Worm (Caenorhabditis elegans): ENCODE data around the gene H12D21.5.

H12D21.5 gene

DNA sequence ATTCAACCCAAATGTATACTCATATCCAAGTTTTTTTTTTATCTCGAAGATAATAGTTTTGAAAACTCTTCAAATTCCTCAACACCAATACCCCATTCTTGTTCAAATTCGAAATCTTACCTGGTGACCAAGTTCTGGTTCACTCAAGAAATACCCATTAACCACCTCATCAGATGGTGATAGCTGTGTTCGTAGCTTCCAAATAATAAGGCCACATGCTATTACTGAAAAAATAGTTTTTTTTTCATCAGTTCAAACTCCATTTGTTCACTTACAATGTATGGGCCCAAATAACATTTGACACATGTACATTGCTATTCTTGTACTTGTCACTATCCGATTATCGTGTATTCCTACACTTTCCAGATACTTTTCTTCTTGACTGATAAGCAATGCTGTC lies 13.6 kb downstream of the H12D21.5 start (continued):
- TF ChIP-seq athp-1 (tag; optimal IDR thresholded peaks at IDR 0.05) (no peak), ekl-4 (GFP tag; IDR thresholded peaks at IDR 0.05) (no peak)

DNA sequence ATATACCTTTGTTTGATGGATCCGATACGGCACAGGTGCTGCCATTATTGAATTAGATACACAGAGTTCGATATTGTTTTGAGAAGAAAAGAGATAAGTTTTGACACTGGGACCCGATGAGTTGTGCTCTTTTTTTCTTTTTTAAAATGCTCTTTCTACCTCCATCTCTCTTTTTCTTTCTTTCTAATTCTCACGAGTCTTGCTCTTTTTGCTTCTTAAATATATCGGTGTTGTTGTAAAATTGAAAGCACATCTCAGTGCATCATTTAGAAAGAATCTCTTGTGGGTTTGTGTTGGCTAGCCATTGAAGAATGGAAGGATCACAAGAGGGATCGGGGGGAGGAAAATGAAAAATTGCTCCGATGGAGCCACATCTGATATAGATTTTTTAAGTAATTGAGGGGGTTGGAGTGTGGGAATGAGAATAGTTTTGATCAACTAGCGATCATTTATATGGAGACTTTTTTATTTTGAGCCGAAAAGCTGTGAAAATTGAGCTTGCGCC lies 15.6 kb downstream of the H12D21.5 start, which contains the start of gene H12D21.9:
Gene H12D21.9 (minus strand): TSS at position 148 of the 505 bp plus-strand sequence.
- TF ChIP-seq madf-6 (GFP tag; IDR thresholded peaks at IDR 0.05) (no peak), chd-7 (tag; optimal IDR thresholded peaks at IDR 0.05) (no peak), T26A5.8 (tag; optimal IDR thresholded peaks at IDR 0.05) (no peak), sea-2 (GFP tag; IDR thresholded peaks at IDR 0.05) (no peak), B0261.1 (tag; optimal IDR thresholded peaks at IDR 0.05) (no peak), ztf-6 (GFP tag; IDR thresholded peaks at IDR 0.05) (no peak), snpc-3.4 (tag; optimal IDR thresholded peaks at IDR 0.05) (no peak), ceh-40 (GFP tag; IDR thresholded peaks at IDR 0.05) (no peak)

DNA sequence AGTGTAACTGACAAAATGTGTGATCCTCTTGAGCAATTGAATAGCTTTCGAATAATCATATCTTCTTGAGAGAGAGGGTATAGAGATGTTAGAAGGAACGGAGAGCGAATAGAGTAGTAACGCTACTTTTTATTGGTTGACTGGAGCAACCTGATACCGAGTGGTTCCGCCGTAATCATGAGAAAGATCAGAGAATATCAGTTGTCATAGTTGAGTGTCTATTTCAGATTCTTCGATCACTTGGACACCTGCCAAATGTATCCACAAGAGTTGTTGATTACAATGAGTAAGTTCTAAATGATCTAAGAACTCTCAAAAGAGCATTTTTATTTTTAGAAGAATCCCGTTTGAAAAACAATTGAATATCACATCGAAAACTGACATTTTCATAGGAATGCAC lies 17.0 kb downstream of the H12D21.5 start:
- TF ChIP-seq mxl-1 (tag; optimal IDR thresholded peaks at IDR 0.05) = no peak
- no peak for TF ChIP-seq atf-7 (tag; optimal IDR thresholded peaks at IDR 0.05)
- no peak for TF ChIP-seq F33H1.4 (GFP tag; IDR thresholded peaks at IDR 0.05)
- no peak for TF ChIP-seq sdz-38 (tag; optimal IDR thresholded peaks at IDR 0.05)
- TF ChIP-seq ztf-18 (tag; optimal IDR thresholded peaks at IDR 0.05) = no peak
- no peak for TF ChIP-seq B0336.3 (GFP tag; IDR thresholded peaks at IDR 0.05)

DNA sequence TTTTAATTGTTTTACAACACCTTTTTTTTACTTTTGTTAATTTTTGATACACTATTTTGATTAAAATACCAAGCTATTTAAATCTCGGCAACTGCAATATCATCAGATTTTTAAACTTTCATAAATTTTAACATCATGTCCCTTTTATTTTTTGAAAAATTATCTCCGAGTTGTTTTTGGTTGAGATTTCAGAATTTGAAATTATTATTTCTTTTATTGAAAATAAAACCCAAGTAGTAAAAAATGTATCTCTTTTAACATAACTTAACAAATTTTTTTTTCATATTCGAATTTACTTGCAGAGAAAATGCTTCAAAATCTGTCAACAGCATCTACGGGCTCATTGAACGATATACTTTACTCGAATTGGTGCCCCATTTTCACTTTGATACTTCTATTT lies 21.8 kb downstream of the H12D21.5 start, which contains the start of gene H12D21.11:
Gene H12D21.11 (plus strand): TSS at position 301 of the 400 bp plus-strand sequence.
- TF ChIP-seq ztf-3 (GFP tag; optimal IDR thresholded peaks at IDR 0.05) (no peak), F10E7.11 (tag; optimal IDR thresholded peaks at IDR 0.05) (no peak), lir-1 (GFP tag; conservative IDR thresholded peaks at IDR 0.05) (no peak), rpc-1 (optimal IDR thresholded peaks at IDR 0.05) (no peak), rpc-1 (tag; optimal IDR thresholded peaks at IDR 0.05) (no peak), akir-1 (GFP tag; optimal IDR thresholded peaks at IDR 0.05) (no peak), nhr-80 (tag; optimal IDR thresholded peaks at IDR 0.05) (no peak), pbrm-1 (GFP tag; IDR thresholded peaks at IDR 0.05) (no peak), somi-1 (GFP tag; optimal IDR thresholded peaks at IDR 0.05) (no peak), ceh-100 (GFP tag; IDR thresholded peaks at IDR 0.05) (no peak), athp-1 (tag; optimal IDR thresholded peaks at IDR 0.05) (no peak), fkh-3 (tag; optimal IDR thresholded peaks at IDR 0.05) (no peak)

DNA sequence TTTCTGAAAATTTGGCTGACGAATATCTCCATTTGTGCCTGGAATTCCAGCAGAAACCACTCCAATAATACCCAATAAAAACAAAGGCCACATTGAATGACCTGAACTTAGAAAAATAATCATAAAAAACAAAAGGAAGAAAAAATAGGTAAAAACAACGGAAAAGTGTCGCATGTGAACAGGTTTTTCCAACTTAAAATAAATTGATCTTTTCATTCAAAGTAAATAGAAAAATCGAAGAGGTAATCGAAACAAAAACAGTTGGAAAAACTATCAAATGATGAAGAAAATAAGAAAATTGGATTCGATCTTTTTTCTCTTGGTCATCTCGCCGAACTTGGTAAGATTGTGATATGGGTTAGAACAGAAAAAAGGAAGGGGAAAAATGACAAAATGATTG lies 27.7 kb downstream of the H12D21.5 start, which contains the start of gene zmp-4:
Gene zmp-4 (minus strand): TSS at position 101 of the 400 bp plus-strand sequence.
- TF ChIP-seq pbrm-1 (GFP tag; IDR thresholded peaks at IDR 0.05) (no peak), nhr-90 (tag; optimal IDR thresholded peaks at IDR 0.05) (no peak), unc-62 (GFP tag; optimal IDR thresholded peaks at IDR 0.05) (no peak), rpc-1 (optimal IDR thresholded peaks at IDR 0.05) (no peak), rpc-1 (tag; optimal IDR thresholded peaks at IDR 0.05) (no peak), tbp1 (GFP tag; optimal IDR thresholded peaks at IDR 0.05) (no peak), ccch-3 (GFP tag; optimal IDR thresholded peaks at IDR 0.05) (no peak), F49E8.2 (tag; optimal IDR thresholded peaks at IDR 0.05; ENCODE audit: insufficient read depth) (no peak), madf-3 (GFP tag; IDR thresholded peaks at IDR 0.05) (no peak), F22D6.2 (tag; optimal IDR thresholded peaks at IDR 0.05) (no peak), somi-1 (GFP tag; optimal IDR thresholded peaks at IDR 0.05) (no peak), ceh-79 (tag; optimal IDR thresholded peaks at IDR 0.05) (no peak), ztf-18 (tag; optimal IDR thresholded peaks at IDR 0.05) (no peak), dpff-1 (tag; optimal IDR thresholded peaks at IDR 0.05) (no peak), sptf-2 (GFP tag; optimal IDR thresholded peaks at IDR 0.05) (no peak), cebp-1 (GFP tag; IDR thresholded peaks at IDR 0.05) (no peak), cebp-1 (tag; optimal IDR thresholded peaks at IDR 0.05) (no peak), madf-6 (GFP tag; IDR thresholded peaks at IDR 0.05) (no peak), aptf-3 (GFP tag; IDR thresholded peaks at IDR 0.05) (no peak), egrh-3 (GFP tag; IDR thresholded peaks at IDR 0.05) (no peak), ceh-91 (GFP tag; IDR thresholded peaks at IDR 0.05) (no peak)

Measured in whole organism, young adult.